Fruit fly (Drosophila melanogaster) whole organism, prepupa: Measurements from ENCODE around the gene Aos1.

Experiments used
- Blimp-1 ChIP-seq: fragments of 200-800 bp; sonication (Bioruptor generic); optimal IDR thresholded peaks from 3 replicates; lab custom pipeline; 2017; ENCODE audit warnings: missing biosample characterization, missing genetic modification characterization, mild to moderate bottlenecking, moderate library complexity, missing genetic modification reagents
- CG11294 ChIP-seq: fragments of 200-800 bp; sonication (Bioruptor generic); IDR thresholded peaks from 2 replicates; pipeline ENCODE4 v1.3.6; 2022; ENCODE audit warnings: missing biosample characterization, missing genetic modification characterization
- CG1621 ChIP-seq: fragments of 200-800 bp; sonication (Bioruptor generic); optimal IDR thresholded peaks from 3 replicates; lab custom pipeline; 2018; ENCODE audit warnings: missing biosample characterization, mild to moderate bottlenecking, missing genetic modification characterization
- CG3032 ChIP-seq: fragments of 200-800 bp; optimal IDR thresholded peaks from 2 replicates; lab custom pipeline; 2019; ENCODE audit warnings: missing biosample characterization, mild to moderate bottlenecking, missing genetic modification characterization, moderate library complexity
- CG31627 ChIP-seq: fragments of 200-800 bp; sonication (Bioruptor generic); optimal IDR thresholded peaks from 3 replicates; lab custom pipeline; 2016; ENCODE audit warnings: missing biosample characterization, missing genetic modification characterization
- CG4318 ChIP-seq: fragments of 200-800 bp; sonication (Bioruptor generic); optimal IDR thresholded peaks from 3 replicates; lab custom pipeline; 2017; ENCODE audit warnings: missing biosample characterization, mild to moderate bottlenecking, missing genetic modification characterization
- CG6276 ChIP-seq: fragments of 200-800 bp; sonication (Bioruptor generic); optimal IDR thresholded peaks from 2 replicates; lab custom pipeline; 2017; ENCODE audit warnings: missing biosample characterization, mild to moderate bottlenecking, missing genetic modification characterization
- CG6792 ChIP-seq: fragments of 200-800 bp; sonication (Bioruptor generic); optimal IDR thresholded peaks from 3 replicates; lab custom pipeline; 2016; ENCODE audit warnings: missing biosample characterization, missing genetic modification characterization
- CG6808 ChIP-seq: fragments of 200-800 bp; sonication (Bioruptor generic); optimal IDR thresholded peaks from 3 replicates; lab custom pipeline; 2017; ENCODE audit warnings: missing biosample characterization, missing genetic modification characterization, mild to moderate bottlenecking, moderate library complexity, missing genetic modification reagents
- CG6854 ChIP-seq: fragments of 200-800 bp; sonication (Bioruptor generic); optimal IDR thresholded peaks from 2 replicates; lab custom pipeline; 2017; ENCODE audit warnings: missing biosample characterization, mild to moderate bottlenecking, missing genetic modification characterization
- CG8119 ChIP-seq: fragments of 200-800 bp; sonication (Bioruptor generic); IDR thresholded peaks from 3 replicates; pipeline ENCODE4 v1.3.6; 2022; ENCODE audit warnings: missing biosample characterization, missing genetic modification characterization
- CG8319 ChIP-seq: fragments of 200-800 bp; sonication (Bioruptor generic); optimal IDR thresholded peaks from 3 replicates; lab custom pipeline; 2016; ENCODE audit warnings: missing biosample characterization, missing genetic modification characterization
- CG8632 ChIP-seq: fragments of 200-800 bp; sonication (Bioruptor generic); optimal IDR thresholded peaks from 3 replicates; lab custom pipeline; 2016; ENCODE audit warnings: missing biosample characterization, missing genetic modification characterization
- CG9139 ChIP-seq: fragments of 200-800 bp; sonication (Bioruptor generic); optimal IDR thresholded peaks from 3 replicates; lab custom pipeline; 2017; ENCODE audit warnings: missing biosample characterization, mild to moderate bottlenecking, missing genetic modification characterization
- Eip78C ChIP-seq: fragments of 200-800 bp; sonication (Bioruptor generic); peaks from one replicate; lab custom pipeline; 2016; ENCODE audit warnings: missing biosample characterization, missing genetic modification characterization
- Ets96B ChIP-seq: fragments of 200-800 bp; optimal IDR thresholded peaks from 2 replicates; lab custom pipeline; 2019; ENCODE audit warnings: missing biosample characterization, mild to moderate bottlenecking, missing genetic modification characterization, moderate library complexity
- Gug ChIP-seq: fragments of 200-800 bp; sonication (Bioruptor generic); IDR thresholded peaks from 2 replicates; pipeline ENCODE4 v1.3.6; 2022; ENCODE audit warnings: missing biosample characterization, missing genetic modification characterization
- Hr38 ChIP-seq: sonication (Bioruptor generic); optimal IDR thresholded peaks from 2 replicates; lab custom pipeline; 2016; ENCODE audit warnings: missing biosample characterization, missing genetic modification characterization
- Hr39 ChIP-seq: fragments of 200-800 bp; sonication (Bioruptor generic); optimal IDR thresholded peaks from 2 replicates; lab custom pipeline; 2016; ENCODE audit warnings: missing biosample characterization, missing genetic modification characterization
- Hr4 ChIP-seq: fragments of 200-800 bp; sonication (Bioruptor generic); optimal IDR thresholded peaks from 3 replicates; lab custom pipeline; 2016; ENCODE audit warnings: missing biosample characterization, missing genetic modification characterization
- OdsH ChIP-seq: fragments of 200-800 bp; sonication (Bioruptor generic); optimal IDR thresholded peaks from 3 replicates; lab custom pipeline; 2016; ENCODE audit warnings: missing biosample characterization, missing genetic modification characterization
- Smox ChIP-seq: fragments of 200-800 bp; sonication (Bioruptor generic); optimal IDR thresholded peaks from 3 replicates; lab custom pipeline; 2016; ENCODE audit warnings: missing biosample characterization, missing genetic modification characterization
- Sox14 ChIP-seq: fragments of 200-800 bp; sonication (Bioruptor generic); optimal IDR thresholded peaks from 3 replicates; lab custom pipeline; 2016; ENCODE audit warnings: missing biosample characterization, missing genetic modification characterization
- Sox15 ChIP-seq: fragments of 200-800 bp; sonication (Bioruptor generic); optimal IDR thresholded peaks from 3 replicates; lab custom pipeline; 2016; ENCODE audit warnings: missing biosample characterization, missing genetic modification characterization
- dac ChIP-seq: fragments of 200-800 bp; sonication (Bioruptor generic); optimal IDR thresholded peaks from 2 replicates; lab custom pipeline; 2017; ENCODE audit warnings: missing biosample characterization, mild to moderate bottlenecking, missing genetic modification characterization
- dsx ChIP-seq: fragments of 200-800 bp; optimal IDR thresholded peaks from 3 replicates; lab custom pipeline; 2019; ENCODE audit warnings: missing biosample characterization, mild to moderate bottlenecking, missing genetic modification characterization, moderate library complexity; ENCODE audit not compliant: poor library complexity, severe bottlenecking
- esn ChIP-seq: fragments of 200-800 bp; sonication (Bioruptor generic); optimal IDR thresholded peaks from 2 replicates; lab custom pipeline; 2016; ENCODE audit warnings: missing biosample characterization, mild to moderate bottlenecking, missing genetic modification characterization, moderate library complexity
- fd59A ChIP-seq: fragments of 200-800 bp; sonication (Bioruptor generic); optimal IDR thresholded peaks from 2 replicates; lab custom pipeline; 2017; ENCODE audit warnings: missing biosample characterization, mild to moderate bottlenecking, missing genetic modification characterization, missing genetic modification reagents
- fd85E ChIP-seq: fragments of 200-800 bp; sonication (Bioruptor generic); optimal IDR thresholded peaks from 3 replicates; lab custom pipeline; 2016; ENCODE audit warnings: missing biosample characterization, missing genetic modification characterization
- salr ChIP-seq, 2 experiments: fragments of 200-800 bp; sonication (Bioruptor generic); optimal IDR thresholded peaks; 3 replicates each; lab custom pipeline; 2016 to 2018; ENCODE audit warnings: missing biosample characterization in 2 of 2, missing genetic modification characterization in 2 of 2, mild to moderate bottlenecking in 1 of 2
- svp ChIP-seq: fragments of 200-800 bp; sonication (Bioruptor generic); peaks from one replicate; lab custom pipeline; 2016; ENCODE audit warnings: missing biosample characterization, missing genetic modification characterization
- topi ChIP-seq: fragments of 200-800 bp; sonication (Bioruptor generic); optimal IDR thresholded peaks from 3 replicates; lab custom pipeline; 2016; ENCODE audit warnings: missing biosample characterization, missing genetic modification characterization

Aos1 gene

DNA sequence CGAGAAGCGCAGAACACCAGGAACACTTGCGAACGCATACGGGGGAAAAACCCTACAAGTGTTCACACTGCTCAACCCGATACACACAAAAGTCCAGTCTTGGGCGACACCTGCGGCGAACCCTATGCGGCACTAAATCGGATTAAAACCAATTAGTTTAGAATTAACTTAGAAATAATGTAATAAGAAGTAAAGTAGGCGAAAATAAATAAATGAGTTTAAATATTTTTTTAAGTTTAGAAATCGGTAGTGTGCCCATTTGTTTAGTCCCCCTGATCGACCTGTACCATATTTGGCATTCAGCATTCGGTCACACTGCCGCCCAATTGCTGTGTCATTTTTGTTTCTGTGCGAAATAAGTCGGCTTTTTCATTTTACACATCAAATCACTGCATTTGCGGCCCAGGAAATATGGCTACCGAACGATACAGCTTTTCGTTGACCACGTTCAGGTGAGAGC is 2.6 kb downstream of the Aos1 start, which contains the start of gene Prosalpha2 (continued):
- no peak for TF ChIP-seq CG4318 (GFP tag; lab: Kevin White, UChicago)
- TF ChIP-seq Gug (GFP tag; lab: Robert Waterston, UW): 0 out of 2 replicates have a peak, but pooled peaks have one; percentile 30
- TF ChIP-seq Eip78C: peak; percentile 77

DNA sequence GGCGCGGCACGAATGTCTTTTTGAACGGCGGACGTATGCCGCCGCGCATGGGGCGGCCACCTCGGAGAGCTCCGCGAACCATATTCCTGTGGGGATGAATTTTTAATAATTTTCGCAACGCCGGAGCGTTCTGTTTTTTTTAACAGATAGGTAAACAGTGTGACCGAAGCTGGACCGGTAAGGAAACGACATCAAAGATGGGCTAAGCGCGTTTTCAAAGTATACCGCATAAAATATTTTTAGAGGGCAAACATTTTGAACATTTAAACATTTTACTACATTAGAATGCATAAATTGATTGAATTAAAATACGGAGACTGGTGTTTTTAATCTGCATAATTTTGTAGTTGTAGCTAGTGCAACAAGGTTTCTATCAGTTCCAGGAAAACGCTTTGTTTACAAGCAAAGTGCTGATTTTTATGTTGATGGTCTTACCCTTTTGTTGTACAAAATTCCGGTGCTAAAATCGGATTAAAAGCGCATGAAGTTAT is 4.5 kb downstream of the Aos1 start, which contains the start of the genes CG5641 and CG5245:
CG5641 (minus strand) TSS at position 163 of the 491 bp plus-strand sequence.
CG5245 (plus strand) TSS at position 441 of the 491 bp plus-strand sequence.
- TF ChIP-seq OdsH (GFP tag; lab: Kevin White, UChicago) (no peak), Sox14 (peak; percentile 17)

DNA sequence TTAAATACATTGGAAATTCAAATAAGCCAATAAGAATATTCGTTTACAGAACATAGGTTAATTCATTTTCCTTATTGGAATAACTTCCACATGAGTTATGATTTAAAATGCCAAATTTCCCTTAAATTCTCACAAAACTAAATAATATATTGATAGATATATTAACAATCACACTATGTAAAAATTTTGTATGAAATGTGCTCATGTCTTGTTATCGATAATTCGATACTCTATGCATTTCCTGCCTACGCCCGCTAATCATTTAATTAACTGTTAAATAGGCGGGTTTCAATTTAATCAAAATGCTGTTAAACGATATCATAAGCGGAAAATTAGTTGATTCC is 7.3 kb downstream of the Aos1 start, which contains the start of gene NANS:
NANS (plus strand) TSS at position 269 of the 344 bp plus-strand sequence.
- no peak for TF ChIP-seq CG8319 (GFP tag; lab: Kevin White, UChicago)
- TF ChIP-seq CG6854 (GFP tag; lab: Kevin White, UChicago): peak; percentile 17
- no peak for TF ChIP-seq fd85E (GFP tag; lab: Kevin White, UChicago)
- TF ChIP-seq, all 60 proteins: peak for 1

DNA sequence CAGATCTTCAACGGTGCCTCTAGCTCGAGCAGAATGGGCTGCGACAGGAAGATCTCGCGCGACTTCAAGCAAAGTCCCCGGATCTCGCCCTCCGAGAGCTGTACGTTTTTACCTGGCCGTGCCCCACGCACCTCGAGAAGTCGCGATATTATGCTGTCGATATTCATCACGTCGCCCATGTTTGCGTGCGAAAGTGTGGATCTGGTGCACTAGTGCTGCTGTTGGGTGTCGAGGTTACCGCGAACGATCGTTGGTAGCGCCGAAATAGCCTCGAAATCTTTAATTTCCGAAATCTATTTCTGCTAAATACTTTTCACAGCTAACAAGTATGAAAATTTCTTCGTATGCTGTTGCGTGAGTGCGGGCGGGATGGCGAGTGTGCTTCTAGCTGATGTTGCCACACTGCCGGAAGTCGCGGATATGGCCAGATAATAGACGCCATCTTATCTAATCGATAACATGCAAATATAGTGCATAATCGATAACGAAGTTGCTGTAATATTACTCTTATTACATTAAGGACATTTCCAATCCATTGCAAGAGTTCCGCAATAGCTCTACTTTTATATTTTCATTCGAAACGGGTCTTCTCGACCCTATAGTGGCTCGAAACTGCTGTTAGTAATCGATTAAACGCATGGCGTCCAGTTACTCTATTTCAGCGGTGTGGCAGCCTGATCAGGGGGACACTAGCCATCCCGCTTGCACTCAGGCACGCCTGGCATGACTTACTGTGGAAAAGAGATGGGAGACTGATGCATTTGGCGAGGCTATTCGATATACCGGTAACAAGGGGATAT is 7.9 kb downstream of the Aos1 start, which contains the start of gene Pp1-87B:
Pp1-87B (minus strand) TSS at position 408 of the 800 bp plus-strand sequence.
- TF ChIP-seq Blimp-1 (GFP tag; lab: Kevin White, UChicago): no peak
- peak; percentile 17 for TF ChIP-seq esn (GFP tag; lab: Kevin White, UChicago)
- TF ChIP-seq Eip78C: peak; percentile 69
- TF ChIP-seq CG1621: peak; percentile 20
- peak; percentile 5 for TF ChIP-seq CG3032
- TF ChIP-seq CG31627 (GFP tag; lab: Kevin White, UChicago): peak; percentile 29

DNA sequence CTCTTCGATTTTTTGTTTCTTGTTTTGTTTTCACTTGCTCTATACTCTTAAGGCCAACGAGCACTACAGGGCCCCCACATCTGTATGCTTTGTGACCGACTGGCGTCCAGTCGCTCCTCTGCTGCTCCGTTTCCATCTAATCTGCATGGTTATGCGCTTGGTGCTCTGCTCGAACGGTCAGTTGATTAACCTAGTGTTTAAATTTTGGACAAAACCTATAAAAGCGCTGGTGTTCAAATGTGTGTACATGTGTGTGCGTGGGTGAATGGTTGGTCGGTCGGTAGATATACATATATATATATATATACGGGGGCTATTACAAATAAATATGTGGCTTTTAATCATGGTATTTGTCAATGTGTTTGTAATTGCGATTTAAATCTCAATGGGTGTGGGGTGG is 9.6 kb downstream of the Aos1 start:
- no peak for TF ChIP-seq CG8119 (GFP tag; lab: Robert Waterston, UW)
- no peak for TF ChIP-seq CG6854 (GFP tag; lab: Kevin White, UChicago)
- TF ChIP-seq CG8632 (GFP tag; lab: Kevin White, UChicago): no peak
- TF ChIP-seq Ets96B: no peak
- TF ChIP-seq CG6808 (GFP tag; lab: Kevin White, UChicago): no peak
- TF ChIP-seq dsx (GFP tag; lab: Kevin White, UChicago): no peak

DNA sequence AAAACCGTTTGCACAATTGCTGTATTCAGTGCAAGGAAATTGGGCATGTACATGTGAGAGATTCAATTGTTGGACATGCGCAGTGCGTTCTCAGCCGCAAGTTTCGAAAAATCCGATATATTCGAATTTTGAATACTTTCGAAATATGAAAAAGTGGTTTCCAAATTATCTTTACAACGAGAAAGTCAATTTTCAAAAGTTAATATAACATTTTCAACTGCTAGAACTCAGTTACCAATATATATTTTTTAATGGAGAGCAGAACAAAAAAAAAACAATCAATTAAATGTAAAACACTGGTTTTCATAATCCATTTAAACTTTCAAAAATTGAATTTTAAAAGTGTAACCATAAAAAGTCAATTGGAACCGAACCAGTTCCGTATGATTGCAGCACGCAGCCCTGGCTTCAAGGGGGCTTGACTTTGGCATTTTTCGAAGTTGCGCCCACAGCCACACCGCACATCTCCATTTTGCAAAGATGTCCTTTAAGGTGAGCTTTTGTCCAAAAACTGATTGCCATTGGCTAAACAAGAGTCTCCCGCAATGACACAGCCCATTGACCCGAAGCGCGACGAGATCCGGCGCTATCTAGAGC is 11.1 kb downstream of the Aos1 start, which contains the start of the genes Scgbeta and CG17202:
Scgbeta (minus strand) TSS at position 51 of the 597 bp plus-strand sequence.
CG17202 (plus strand) TSS at position 390 of the 597 bp plus-strand sequence.
- no peak for TF ChIP-seq fd59A
- TF ChIP-seq esn (GFP tag; lab: Kevin White, UChicago): peak; percentile 28
- TF ChIP-seq, all 60 proteins: peak for 1

DNA sequence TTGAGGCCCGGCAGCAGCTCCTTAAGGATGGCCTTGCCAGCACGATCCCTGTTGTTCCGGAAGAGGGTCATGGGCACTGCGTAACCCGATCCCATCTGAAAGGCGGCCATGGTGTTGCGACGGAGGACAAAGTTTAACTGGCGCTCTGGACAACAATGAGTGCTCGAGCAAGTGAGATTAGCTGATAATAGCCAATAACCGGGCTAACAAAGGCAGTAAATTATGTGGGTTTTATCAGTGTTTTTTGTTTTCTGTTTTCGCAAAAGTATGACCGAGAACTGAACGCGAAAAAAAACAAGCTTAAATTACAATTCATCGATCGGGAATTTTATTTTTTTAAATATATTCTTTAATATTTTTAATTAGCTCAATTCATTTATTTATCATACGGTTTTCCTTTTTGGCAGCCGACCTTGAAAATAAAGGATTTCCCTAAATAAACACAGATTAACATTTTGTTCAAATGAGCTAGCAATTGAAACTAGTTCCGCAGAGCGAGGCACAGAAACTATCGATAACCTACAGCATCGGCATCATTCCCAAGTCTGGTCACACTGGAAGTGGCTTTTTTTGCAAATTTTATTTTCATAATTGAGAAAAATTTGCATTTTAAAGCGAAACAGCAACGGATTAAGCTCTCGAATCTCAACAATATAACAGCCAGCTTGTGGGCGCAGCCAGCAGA is 20.2 kb downstream of the Aos1 start, which contains the start of the genes Dip-C and pps:
Dip-C (minus strand) TSS at position 486 of the 685 bp plus-strand sequence.
pps (plus strand) TSS at position 555 of the 685 bp plus-strand sequence.
- TF ChIP-seq Gug (GFP tag; lab: Robert Waterston, UW) (no peak), CG11294 (GFP tag; lab: Robert Waterston, UW) (no peak), CG31627 (GFP tag; lab: Kevin White, UChicago) (no peak), CG6792 (GFP tag; lab: Kevin White, UChicago) (no peak), CG6854 (GFP tag; lab: Kevin White, UChicago) (peak; percentile 51), CG8319 (GFP tag; lab: Kevin White, UChicago) (no peak), CG4318 (GFP tag; lab: Kevin White, UChicago) (no peak), CG6276 (GFP tag; lab: Kevin White, UChicago) (no peak), CG8632 (GFP tag; lab: Kevin White, UChicago) (no peak), esn (GFP tag; lab: Kevin White, UChicago) (peak; percentile 32), topi (no peak), Hr38 (GFP tag; lab: Kevin White, UChicago) (no peak), salr (GFP tag; optimal IDR thresholded peaks at IDR 0.05; lab: Kevin White, UChicago) (no peak), Hr4 (no peak), Sox15 (GFP tag; lab: Kevin White, UChicago) (no peak), fd85E (GFP tag; lab: Kevin White, UChicago) (no peak), Sox14 (peak; percentile 63), Smox (GFP tag; lab: Kevin White, UChicago) (no peak), dsx (GFP tag; lab: Kevin White, UChicago) (no peak), dac (GFP tag; lab: Kevin White, UChicago) (no peak), CG9139 (GFP tag; lab: Kevin White, UChicago) (no peak), svp (GFP tag; lab: Kevin White, UChicago) (no peak), Hr39 (no peak), OdsH (GFP tag; lab: Kevin White, UChicago) (no peak)
